Fruit fly (Drosophila melanogaster): ENCODE results near the gene CG18048.

The CG18048 gene

DNA sequence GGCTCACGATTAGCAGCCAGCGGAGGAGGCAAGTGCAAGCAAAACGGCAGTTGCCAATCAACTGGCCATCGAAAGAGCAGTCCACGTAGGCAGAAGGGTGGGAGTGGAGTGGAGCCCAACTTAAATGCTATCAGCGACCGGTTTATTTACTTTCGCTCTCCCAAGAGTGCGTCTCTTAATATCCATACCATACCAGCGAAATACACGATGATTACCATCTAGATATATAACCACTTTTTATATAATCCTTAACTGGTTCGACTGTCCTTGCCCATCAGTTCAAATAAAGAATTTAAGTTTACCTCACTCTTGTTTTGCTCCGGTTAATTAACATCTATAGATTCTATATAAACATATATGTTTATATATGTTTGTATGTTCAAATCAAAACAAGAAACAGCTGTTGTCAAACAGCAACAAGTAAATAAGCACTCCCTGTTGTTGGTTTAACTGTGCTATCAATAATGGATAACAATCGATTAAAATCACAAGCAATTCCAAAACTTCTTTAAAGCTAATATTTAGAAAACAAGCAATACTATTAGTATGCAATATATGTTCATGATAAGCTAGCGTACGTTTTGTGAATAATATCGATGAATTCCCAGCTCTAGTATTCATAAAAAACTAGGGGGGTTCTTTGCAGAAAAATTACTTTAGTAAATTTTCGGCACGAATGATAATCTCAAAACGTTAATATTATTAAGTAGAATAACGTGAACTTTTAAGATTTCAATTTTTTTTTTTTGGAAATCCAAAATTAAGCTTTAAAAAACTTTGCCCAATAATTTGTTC lies 27.8 kb downstream of the CG18048 start (continued):
- TF ChIP-seq Nf-YB (GFP tag; optimal IDR thresholded peaks at IDR 0.05) = no peak
- 0 out of 3 replicates have a peak, but pooled peaks have one; percentile 30 for TF ChIP-seq gce (GFP tag; IDR thresholded peaks at IDR 0.05)
- peak in 1 of 2 experiments; percentile 25 for TF ChIP-seq Hr51 (GFP tag; optimal IDR thresholded peaks at IDR 0.05)
- peak; percentile 11 for TF ChIP-seq D19A (tag; optimal IDR thresholded peaks at IDR 0.05)
- no peak for TF ChIP-seq CG10274 (GFP tag; optimal IDR thresholded peaks at IDR 0.05)
- no peak for TF ChIP-seq Mrtf (GFP tag; IDR thresholded peaks at IDR 0.05)
- TF ChIP-seq slbo (GFP tag; IDR thresholded peaks at IDR 0.05) = peak; percentile 48; the same call in 1 of the 2 replicates
- no peak for TF ChIP-seq dm (GFP tag; optimal IDR thresholded peaks at IDR 0.05)
- TF ChIP-seq CG15479 (GFP tag; optimal IDR thresholded peaks at IDR 0.05) = no peak
- TF ChIP-seq CG8359 (GFP tag; optimal IDR thresholded peaks at IDR 0.05; ENCODE audit: borderline replicate concordance) = no peak
- TF ChIP-seq org-1 (GFP tag; optimal IDR thresholded peaks at IDR 0.05) = no peak
- TF ChIP-seq nau (GFP tag; optimal IDR thresholded peaks at IDR 0.05) = no peak
- TF ChIP-seq tin (GFP tag; optimal IDR thresholded peaks at IDR 0.05) = no peak
- peak; percentile 5 for TF ChIP-seq chn (GFP tag; optimal IDR thresholded peaks at IDR 0.05)
- no peak for TF ChIP-seq D19B (GFP tag; optimal IDR thresholded peaks at IDR 0.05)
- TF ChIP-seq unpg (GFP tag; optimal IDR thresholded peaks at IDR 0.05) = peak; percentile 40
- TF ChIP-seq zen2 (GFP tag; IDR thresholded peaks at IDR 0.05; ENCODE audit: partially characterized antibody) = no peak
- no peak for TF ChIP-seq croc (GFP tag; conservative IDR thresholded peaks at IDR 0.05)
- TF ChIP-seq lbe (GFP tag; optimal IDR thresholded peaks at IDR 0.05) = peak; percentile 49
- TF ChIP-seq crp (GFP tag; optimal IDR thresholded peaks at IDR 0.05) = peak in 1 of 2 experiments; percentile 77
- TF ChIP-seq Adf1 (GFP tag; IDR thresholded peaks at IDR 0.05) = peak; percentile 43
- peak; percentile 28 for TF ChIP-seq CG15601 (tag; optimal IDR thresholded peaks at IDR 0.05)
- no peak for TF ChIP-seq CG6254 (GFP tag; optimal IDR thresholded peaks at IDR 0.05)
- no peak for TF ChIP-seq CG10959 (GFP tag; IDR thresholded peaks at IDR 0.05)
- no peak for TF ChIP-seq NK7.1 (GFP tag; optimal IDR thresholded peaks at IDR 0.05)
- TF ChIP-seq CG11723 (GFP tag; optimal IDR thresholded peaks at IDR 0.05) = no peak
- no peak for TF ChIP-seq CG8944 (GFP tag; optimal IDR thresholded peaks at IDR 0.05)
- TF ChIP-seq YL-1 (GFP tag; optimal IDR thresholded peaks at IDR 0.05) = no peak
- TF ChIP-seq Hsf (GFP tag; optimal IDR thresholded peaks at IDR 0.05) = peak; percentile 35
- no peak for TF ChIP-seq Abd-B (GFP tag; optimal IDR thresholded peaks at IDR 0.05)
- TF ChIP-seq Bteb2 (GFP tag; optimal IDR thresholded peaks at IDR 0.05) = peak; percentile 24
- peak; percentile 17; the same call in 1 of the 2 replicates for TF ChIP-seq CG1024 (GFP tag; IDR thresholded peaks at IDR 0.05)
- peak; percentile 29 for TF ChIP-seq HmgZ (tag; optimal IDR thresholded peaks at IDR 0.05)
- peak; percentile 89 for TF ChIP-seq scrt (GFP tag; optimal IDR thresholded peaks at IDR 0.05)
- TF ChIP-seq fu2 (GFP tag; optimal IDR thresholded peaks at IDR 0.05) = no peak
- TF ChIP-seq seq (GFP tag; IDR thresholded peaks at IDR 0.05) = peak; percentile 52; the same call in 1 of the 2 replicates
- TF ChIP-seq CG12104 (GFP tag; optimal IDR thresholded peaks at IDR 0.05) = no peak
- peak; percentile 56 for TF ChIP-seq CG3838 (GFP tag; optimal IDR thresholded peaks at IDR 0.05)
- peak; percentile 52 for TF ChIP-seq CG6683 (GFP tag; optimal IDR thresholded peaks at IDR 0.05)
- no peak for TF ChIP-seq Aef1 (GFP tag; IDR thresholded peaks at IDR 0.05)
- TF ChIP-seq CG16863 (GFP tag; optimal IDR thresholded peaks at IDR 0.05) = peak; percentile 18
- no peak for TF ChIP-seq vfl (GFP tag; optimal IDR thresholded peaks at IDR 0.05)
- no peak for TF ChIP-seq chm (GFP tag; IDR thresholded peaks at IDR 0.05)
- no peak for TF ChIP-seq Ptx1 (GFP tag; IDR thresholded peaks at IDR 0.05)
- no peak for TF ChIP-seq Dfd (GFP tag; optimal IDR thresholded peaks at IDR 0.05)
- no peak for TF ChIP-seq chif (GFP tag; optimal IDR thresholded peaks at IDR 0.05)
- peak; percentile 42 for TF ChIP-seq CG13123 (GFP tag; optimal IDR thresholded peaks at IDR 0.05)
- TF ChIP-seq bcd (GFP tag; optimal IDR thresholded peaks at IDR 0.05) = no peak
- peak; percentile 33 for TF ChIP-seq CG3995 (GFP tag; optimal IDR thresholded peaks at IDR 0.05)
